Fruit fly (Drosophila melanogaster) whole organism, embryonic: ENCODE data around the gene CG44838.
A peak's percentile ranks its signal among the peaks of the same experiment; 100 is the strongest.

Source experiments
- Ada2b ChIP-seq: fragments of 200-800 bp; sonication (Bioruptor generic); IDR thresholded peaks from 2 replicates; pipeline ENCODE4 v1.3.6; 2022; ENCODE audit warnings: missing biosample characterization, missing genetic modification characterization
- BEAF-32 ChIP-seq: fragments of 200-800 bp; sonication (Bioruptor generic); optimal IDR thresholded peaks from 3 replicates; lab custom pipeline; 2017; ENCODE audit warnings: missing biosample characterization, missing genetic modification characterization, mild to moderate bottlenecking, moderate library complexity, missing genetic modification reagents
- CG1024 ChIP-seq: fragments of 200-800 bp; sonication (Bioruptor generic); IDR thresholded peaks from 2 replicates; pipeline ENCODE4 v1.3.6; 2022; ENCODE audit warnings: missing biosample characterization, missing genetic modification characterization
- CG12219 ChIP-seq: fragments of 200-800 bp; sonication (Bioruptor generic); optimal IDR thresholded peaks from 3 replicates; lab custom pipeline; 2018; ENCODE audit warnings: missing biosample characterization, mild to moderate bottlenecking, missing genetic modification characterization
- CG13123 ChIP-seq: fragments of 200-800 bp; sonication (Bioruptor generic); optimal IDR thresholded peaks from 2 replicates; lab custom pipeline; 2016; ENCODE audit warnings: missing biosample characterization, missing genetic modification characterization
- CG13624 ChIP-seq: fragments of 200-800 bp; sonication (Bioruptor generic); optimal IDR thresholded peaks from 2 replicates; lab custom pipeline; 2016; ENCODE audit warnings: missing biosample characterization, missing genetic modification characterization
- CG3065 ChIP-seq: fragments of 200-800 bp; sonication (Bioruptor generic); optimal IDR thresholded peaks from 2 replicates; lab custom pipeline; 2016; ENCODE audit warnings: missing biosample characterization, missing genetic modification characterization
- CG4730 ChIP-seq: fragments of 200-800 bp; sonication (Bioruptor generic); IDR thresholded peaks from 2 replicates; pipeline ENCODE4 v1.3.6; 2022; ENCODE audit warnings: missing biosample characterization, missing genetic modification characterization
- CG5953 ChIP-seq: fragments of 200-800 bp; sonication (Bioruptor generic); IDR thresholded peaks from 2 replicates; pipeline ENCODE4 v1.3.6; 2022; ENCODE audit warnings: missing biosample characterization, missing genetic modification characterization
- CG6254 ChIP-seq: fragments of 200-800 bp; sonication (Bioruptor generic); optimal IDR thresholded peaks from 3 replicates; lab custom pipeline; 2017; ENCODE audit warnings: mild to moderate bottlenecking, missing biosample characterization, missing genetic modification reagents, missing genetic modification characterization
- CG7357 ChIP-seq: fragments of 200-800 bp; sonication (Bioruptor generic); IDR thresholded peaks from 3 replicates; pipeline ENCODE4 v1.3.6; 2022; ENCODE audit warnings: missing biosample characterization, missing genetic modification characterization
- CG7987 ChIP-seq: fragments of 200-800 bp; sonication (Bioruptor generic); optimal IDR thresholded peaks from 2 replicates; lab custom pipeline; 2018; ENCODE audit warnings: missing biosample characterization, mild to moderate bottlenecking, missing genetic modification characterization, moderate library complexity
- CG8359 ChIP-seq: fragments of 200-800 bp; sonication (Bioruptor generic); optimal IDR thresholded peaks from 2 replicates; lab custom pipeline; 2017; ENCODE audit warnings: missing biosample characterization, mild to moderate bottlenecking, missing genetic modification characterization, borderline replicate concordance
- CG8765 ChIP-seq: fragments of 200-800 bp; sonication (Bioruptor generic); IDR thresholded peaks from 2 replicates; pipeline ENCODE4 v1.3.6; 2022; ENCODE audit warnings: missing biosample characterization, missing genetic modification characterization
- Dbx ChIP-seq: fragments of 200-800 bp; sonication (Bioruptor generic); IDR thresholded peaks from 3 replicates; pipeline ENCODE4 v1.3.6; 2022; ENCODE audit warnings: missing biosample characterization, missing genetic modification characterization
- Deaf1 ChIP-seq: fragments of 200-800 bp; optimal IDR thresholded peaks from 3 replicates; lab custom pipeline; 2019; ENCODE audit warnings: missing biosample characterization, mild to moderate bottlenecking, missing genetic modification characterization, moderate library complexity
- Dip3 ChIP-seq: fragments of 200-800 bp; sonication (Bioruptor generic); optimal IDR thresholded peaks from 3 replicates; lab custom pipeline; 2016; ENCODE audit warnings: missing biosample characterization, missing genetic modification characterization
- Ets65A ChIP-seq: fragments of 200-800 bp; sonication (Bioruptor generic); peaks from one replicate; lab custom pipeline; 2016; ENCODE audit warnings: missing biosample characterization, missing genetic modification characterization
- Fer2 ChIP-seq: fragments of 200-800 bp; sonication (Bioruptor generic); optimal IDR thresholded peaks from 2 replicates; lab custom pipeline; 2018; ENCODE audit warnings: missing biosample characterization, mild to moderate bottlenecking, missing genetic modification characterization, moderate library complexity
- Gug ChIP-seq: fragments of 200-800 bp; sonication (Bioruptor generic); IDR thresholded peaks from 4 replicates; pipeline ENCODE4 v1.3.6; 2022; ENCODE audit warnings: missing biosample characterization, missing genetic modification characterization
- MESR4 ChIP-seq: fragments of 200-800 bp; sonication (Bioruptor generic); optimal IDR thresholded peaks from 2 replicates; lab custom pipeline; 2018; ENCODE audit warnings: missing biosample characterization, mild to moderate bottlenecking, missing genetic modification characterization, moderate library complexity
- Mrtf ChIP-seq: fragments of 200-800 bp; sonication (Bioruptor generic); IDR thresholded peaks from 3 replicates; pipeline ENCODE4 v1.3.6; 2022; ENCODE audit warnings: missing biosample characterization, missing genetic modification characterization
- Neu2 ChIP-seq: fragments of 200-800 bp; sonication (Bioruptor generic); optimal IDR thresholded peaks from 3 replicates; lab custom pipeline; 2016; ENCODE audit warnings: missing biosample characterization, missing genetic modification characterization, borderline replicate concordance
- Rx ChIP-seq: fragments of 200-800 bp; sonication (Bioruptor generic); IDR thresholded peaks from 2 replicates; pipeline ENCODE4 v1.3.6; 2022; ENCODE audit warnings: missing biosample characterization, missing genetic modification characterization
- Sox100B ChIP-seq: fragments of 200-800 bp; sonication (Bioruptor generic); optimal IDR thresholded peaks from 3 replicates; lab custom pipeline; 2018; ENCODE audit warnings: missing biosample characterization, mild to moderate bottlenecking, missing genetic modification characterization
- cad ChIP-seq: fragments of >200 bp; optimal IDR thresholded peaks from 2 replicates; lab custom pipeline; 2017; ENCODE audit warnings: missing biosample characterization, missing genetic modification characterization
- chinmo ChIP-seq: fragments of 200-800 bp; sonication (Bioruptor generic); IDR thresholded peaks from 4 replicates; pipeline ENCODE4 v1.3.6; 2022; ENCODE audit warnings: missing biosample characterization, missing genetic modification characterization; ENCODE audit not compliant: partially characterized antibody
- cwo ChIP-seq: fragments of 200-800 bp; sonication (Bioruptor generic); optimal IDR thresholded peaks from 3 replicates; lab custom pipeline; 2017; ENCODE audit warnings: missing biosample characterization, missing genetic modification characterization, mild to moderate bottlenecking, moderate library complexity, missing genetic modification reagents
- eyg ChIP-seq: fragments of 200-800 bp; sonication (Bioruptor generic); optimal IDR thresholded peaks from 3 replicates; lab custom pipeline; 2016; ENCODE audit warnings: missing biosample characterization, missing genetic modification characterization
- gcm ChIP-seq: fragments of 200-800 bp; sonication (Bioruptor generic); optimal IDR thresholded peaks from 2 replicates; lab custom pipeline; 2019; ENCODE audit warnings: missing biosample characterization, mild to moderate bottlenecking, missing genetic modification characterization, moderate library complexity
- lilli ChIP-seq: fragments of 200-800 bp; sonication (Bioruptor generic); optimal IDR thresholded peaks from 3 replicates; lab custom pipeline; 2016; ENCODE audit warnings: missing biosample characterization, missing genetic modification characterization
- nerfin-1 ChIP-seq: fragments of 200-800 bp; sonication (Bioruptor generic); optimal IDR thresholded peaks from 3 replicates; lab custom pipeline; 2019; ENCODE audit warnings: missing biosample characterization, mild to moderate bottlenecking, missing genetic modification characterization, moderate library complexity
- nmo ChIP-seq: fragments of 200-800 bp; sonication (Bioruptor generic); optimal IDR thresholded peaks from 2 replicates; lab custom pipeline; 2018; ENCODE audit warnings: missing biosample characterization, mild to moderate bottlenecking, missing genetic modification characterization, moderate library complexity
- peb ChIP-seq: fragments of 200-800 bp; sonication (Bioruptor generic); IDR thresholded peaks from 2 replicates; pipeline ENCODE4 v1.3.6; 2022; ENCODE audit warnings: missing biosample characterization, missing genetic modification characterization
- pum ChIP-seq: fragments of 200-800 bp; sonication (Bioruptor generic); optimal IDR thresholded peaks from 2 replicates; lab custom pipeline; 2016; ENCODE audit warnings: missing biosample characterization, missing genetic modification characterization
- rib ChIP-seq: fragments of 200-800 bp; sonication (Bioruptor generic); IDR thresholded peaks from 2 replicates; pipeline ENCODE4 v1.3.6; 2022; ENCODE audit warnings: missing biosample characterization, missing genetic modification characterization
- row ChIP-seq: fragments of 200-800 bp; sonication (Bioruptor generic); IDR thresholded peaks from 3 replicates; pipeline ENCODE4 v1.3.6; 2022; ENCODE audit warnings: missing biosample characterization, missing genetic modification characterization
- sna ChIP-seq: fragments of 200-800 bp; sonication (Bioruptor generic); IDR thresholded peaks from 2 replicates; pipeline ENCODE4 v1.3.6; 2022; ENCODE audit warnings: missing biosample characterization, missing genetic modification characterization; ENCODE audit not compliant: partially characterized antibody
- so ChIP-seq: fragments of 200-800 bp; sonication (Bioruptor generic); IDR thresholded peaks from 3 replicates; pipeline ENCODE4 v1.3.6; 2022; ENCODE audit warnings: missing biosample characterization, missing genetic modification characterization
- ttk ChIP-seq: fragments of 200-800 bp; sonication (Bioruptor generic); IDR thresholded peaks from 2 replicates; pipeline ENCODE4 v2.1.2; 2022; ENCODE audit warnings: missing biosample characterization, missing genetic modification characterization
- tup ChIP-seq: fragments of 200-800 bp; sonication (Bioruptor generic); optimal IDR thresholded peaks from 2 replicates; lab custom pipeline; 2016; ENCODE audit warnings: missing biosample characterization, mild to moderate bottlenecking, missing genetic modification characterization, moderate library complexity
- unc-4 ChIP-seq: fragments of 200-800 bp; sonication (Bioruptor generic); IDR thresholded peaks from 2 replicates; pipeline ENCODE4 v1.3.6; 2022; ENCODE audit warnings: missing biosample characterization, missing genetic modification characterization; ENCODE audit not compliant: partially characterized antibody
- zfh1 ChIP-seq: fragments of 200-800 bp; sonication (Bioruptor generic); IDR thresholded peaks from 3 replicates; pipeline ENCODE4 v1.3.6; 2022; ENCODE audit warnings: missing biosample characterization, missing genetic modification characterization

CG44838 gene

dm6 chr3L:9462247-9462769, 1.5 kb downstream of the CG44838 start (continued):
- peak; percentile 18 for TF ChIP-seq MESR4 (GFP tag; lab: Kevin White, UChicago)
- peak; percentile 81 for TF ChIP-seq lilli (GFP tag; lab: Kevin White, UChicago)
- TF ChIP-seq rib (GFP tag; lab: Robert Waterston, UW), result no peak
- peak; percentile 20 for TF ChIP-seq eyg
- TF ChIP-seq CG12219 (GFP tag; lab: Kevin White, UChicago), result peak; percentile 89
- no peak for TF ChIP-seq unc-4
- TF ChIP-seq sna, result peak; percentile 58; the same call in 1 of the 2 replicates
- peak; percentile 63 for TF ChIP-seq CG13624 (GFP tag; lab: Kevin White, UChicago)
- TF ChIP-seq tup (GFP tag; lab: Kevin White, UChicago), result no peak
- peak; percentile 94 for TF ChIP-seq Sox100B (GFP tag; lab: Kevin White, UChicago)
- no peak for TF ChIP-seq Gug
- TF ChIP-seq nerfin-1 (tag; lab: Kevin White, UChicago), result peak; percentile 86
- TF ChIP-seq CG5953 (GFP tag; lab: Robert Waterston, UW), result peak; percentile 51; the same call in 1 of the 2 replicates
- peak; percentile 45; the same call in 1 of the 2 replicates for TF ChIP-seq CG4730 (GFP tag; lab: Robert Waterston, UW)
- TF ChIP-seq nmo (GFP tag; lab: Kevin White, UChicago), result peak; percentile 92
- peak; percentile 61 for TF ChIP-seq CG13123
- TF ChIP-seq row, result peak; percentile 96
- peak; percentile 65; the same call in 1 of the 3 replicates for TF ChIP-seq Mrtf (GFP tag; lab: Robert Waterston, UW)
- no peak for TF ChIP-seq cad (GFP tag; lab: Kevin White, UChicago)
- TF ChIP-seq CG8765, result peak; percentile 11; the same call in 1 of the 2 replicates
- peak; percentile 72 for TF ChIP-seq pum (GFP tag; lab: Kevin White, UChicago)
- TF ChIP-seq cwo (GFP tag; lab: Kevin White, UChicago), result peak; percentile 82
- TF ChIP-seq Rx (GFP tag; lab: Robert Waterston, UW), result peak; percentile 69
- TF ChIP-seq chinmo (GFP tag; lab: Robert Waterston, UW), result no peak
- peak; percentile 41 for TF ChIP-seq Dip3 (GFP tag; lab: Kevin White, UChicago)
- peak; percentile 74; the same call in 2 of the 3 replicates for TF ChIP-seq Dbx
- TF ChIP-seq Deaf1 (tag; lab: Kevin White, UChicago), result peak; percentile 74
- peak; percentile 29; the same call in 1 of the 2 replicates for TF ChIP-seq ttk (GFP tag; lab: Robert Waterston, UW)
- TF ChIP-seq CG8359 (GFP tag; lab: Kevin White, UChicago), result peak; percentile 68
- TF ChIP-seq Ada2b (GFP tag; lab: Robert Waterston, UW), result peak; percentile 64
- TF ChIP-seq so (GFP tag; lab: Robert Waterston, UW), result peak; percentile 55; the same call in 1 of the 3 replicates
- TF ChIP-seq Neu2 (GFP tag; lab: Kevin White, UChicago), result no peak
- TF ChIP-seq BEAF-32 (GFP tag; lab: Kevin White, UChicago), result no peak
- 0 out of 2 replicates have a peak, but pooled peaks have one; percentile 38 for TF ChIP-seq peb
- TF ChIP-seq zfh1, result peak; percentile 78
- TF ChIP-seq CG7357 (GFP tag; lab: Robert Waterston, UW), result peak; percentile 64; the same call in 2 of the 3 replicates
- peak; percentile 67 for TF ChIP-seq CG3065
- TF ChIP-seq CG6254 (GFP tag; lab: Kevin White, UChicago), result peak; percentile 88
- peak; percentile 95 for TF ChIP-seq gcm (GFP tag; lab: Kevin White, UChicago)
- peak; percentile 20 for TF ChIP-seq CG7987 (GFP tag; lab: Kevin White, UChicago)
- TF ChIP-seq Fer2, result peak; percentile 78
- peak; percentile 9; the same call in 1 of the 2 replicates for TF ChIP-seq CG1024 (GFP tag; lab: Robert Waterston, UW)
- no peak for TF ChIP-seq Ets65A (GFP tag; lab: Kevin White, UChicago)
